Worm (Caenorhabditis elegans) whole organism, mixed stage, embryonic: ENCODE results near the gene Y17G9B.2.

ENCODE experiments used
- drap-1 ChIP-seq: fragments of 200-800 bp; sonication (Bioruptor generic); optimal IDR thresholded peaks from 3 replicates; lab custom pipeline; 2018; ENCODE audit warnings: mild to moderate bottlenecking, missing genetic modification characterization, missing compliant biosample characterization
- elt-3 ChIP-seq: fragments of 150-350 bp; optimal IDR thresholded peaks from 2 replicates; lab custom pipeline; 2014; ENCODE audit warnings: missing biosample characterization, missing genetic modification characterization
- mep-1 ChIP-seq: fragments of 150-350 bp; optimal IDR thresholded peaks from 2 replicates; lab custom pipeline; 2017; ENCODE audit warnings: missing biosample characterization, missing genetic modification reagents, missing genetic modification characterization, inconsistent platforms
- nhr-237 ChIP-seq: fragments of 150-350 bp; optimal IDR thresholded peaks from 2 replicates; lab custom pipeline; 2014; ENCODE audit warnings: missing biosample characterization, missing genetic modification characterization
- nhr-28 ChIP-seq: fragments of 150-350 bp; optimal IDR thresholded peaks from 2 replicates; lab custom pipeline; 2014; ENCODE audit warnings: missing biosample characterization, missing genetic modification characterization
- pha-4 ChIP-seq: fragments of 150-350 bp; optimal IDR thresholded peaks from 2 replicates; lab custom pipeline; 2018; ENCODE audit warnings: missing biosample characterization, missing genetic modification reagents, missing genetic modification characterization
- sem-2 ChIP-seq: fragments of 200-800 bp; sonication (Bioruptor generic); optimal IDR thresholded peaks from 2 replicates; lab custom pipeline; 2018; ENCODE audit warnings: mild to moderate bottlenecking, missing genetic modification characterization, missing compliant biosample characterization

ce11 chrIV:4781123-4781522, 17.2 kb downstream of the Y17G9B.2 start:
- TF ChIP-seq elt-3 (tag; lab: Kevin White, UChicago): no peak
- TF ChIP-seq mep-1: no peak
- TF ChIP-seq nhr-237 (tag; lab: Kevin White, UChicago): no peak
- TF ChIP-seq sem-2 (GFP tag; lab: Kevin White, UChicago): no peak
- TF ChIP-seq nhr-28 (tag; lab: Kevin White, UChicago): no peak
- TF ChIP-seq pha-4: no peak
- TF ChIP-seq drap-1 (GFP tag; lab: Kevin White, UChicago): no peak
